Fruit fly (Drosophila melanogaster): ENCODE data around the gene Ndfip.

Gene Ndfip

DNA sequence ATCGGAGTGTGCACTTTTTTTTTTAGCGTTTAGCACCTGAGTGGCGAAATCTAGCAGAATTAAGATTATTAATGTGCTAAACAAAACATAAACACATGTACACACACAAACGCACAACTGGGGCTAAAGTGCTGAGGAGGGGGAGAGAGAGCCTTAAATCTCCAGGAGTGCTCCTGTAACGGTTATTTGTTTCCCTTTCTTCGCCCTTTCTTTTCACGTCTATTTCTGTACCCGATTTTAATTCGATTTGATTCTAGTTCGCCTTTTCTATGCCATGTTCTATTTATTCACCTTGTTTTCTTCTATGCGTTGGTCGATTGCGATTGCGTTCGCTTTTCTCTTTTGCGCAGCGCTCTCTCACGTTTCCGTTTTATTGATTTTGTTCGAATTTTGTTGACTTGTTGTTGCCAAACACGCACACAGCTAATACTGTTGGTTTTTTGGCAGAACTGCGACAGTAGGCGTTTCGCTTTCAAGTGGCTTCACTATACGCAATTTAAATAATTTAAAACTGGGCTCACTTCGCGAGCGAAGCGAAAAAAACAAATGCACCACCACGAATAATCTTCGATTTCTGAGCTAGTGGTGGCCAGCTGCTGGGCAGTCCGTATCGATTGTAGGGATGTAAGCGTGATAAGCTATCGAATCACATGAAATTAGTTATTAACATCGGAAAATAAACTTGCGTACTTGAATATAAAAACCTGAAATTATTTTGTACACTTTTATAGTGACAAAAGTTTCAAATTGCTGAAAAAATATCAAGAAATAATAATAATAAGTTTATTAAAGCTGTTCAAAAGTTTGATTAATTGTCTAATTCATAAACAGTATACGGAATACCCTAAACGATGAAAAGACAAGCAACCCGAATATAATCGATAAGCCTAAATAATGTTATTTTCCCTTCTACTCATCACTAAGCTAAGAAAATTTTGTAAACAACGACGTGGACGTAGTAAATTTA is at the start of gene Ndfip, which contains the start of the genes Krn and CG7484 (continued):
- TF ChIP-seq CG11902 (GFP tag; optimal IDR thresholded peaks at IDR 0.05) (peak; percentile 76), Eip93F (GFP tag; optimal IDR thresholded peaks at IDR 0.05) (peak; percentile 69), CG11294 (GFP tag; IDR thresholded peaks at IDR 0.05) (peak; percentile 59; the same call in 1 of the 2 replicates), CG10669 (GFP tag; optimal IDR thresholded peaks at IDR 0.05) (peak; percentile 77), Sox102F (GFP tag; optimal IDR thresholded peaks at IDR 0.05) (peak; percentile 74), pdm3 (GFP tag; optimal IDR thresholded peaks at IDR 0.05) (peak; percentile 86), CG10631 (GFP tag; optimal IDR thresholded peaks at IDR 0.05) (peak; percentile 90), CG6854 (GFP tag; optimal IDR thresholded peaks at IDR 0.05) (peak; percentile 55), Ets96B (tag; optimal IDR thresholded peaks at IDR 0.05) (peak; percentile 86), CG4318 (GFP tag; optimal IDR thresholded peaks at IDR 0.05) (peak; percentile 77), Sox14 (GFP tag; optimal IDR thresholded peaks at IDR 0.05) (peak; percentile 85)

DNA sequence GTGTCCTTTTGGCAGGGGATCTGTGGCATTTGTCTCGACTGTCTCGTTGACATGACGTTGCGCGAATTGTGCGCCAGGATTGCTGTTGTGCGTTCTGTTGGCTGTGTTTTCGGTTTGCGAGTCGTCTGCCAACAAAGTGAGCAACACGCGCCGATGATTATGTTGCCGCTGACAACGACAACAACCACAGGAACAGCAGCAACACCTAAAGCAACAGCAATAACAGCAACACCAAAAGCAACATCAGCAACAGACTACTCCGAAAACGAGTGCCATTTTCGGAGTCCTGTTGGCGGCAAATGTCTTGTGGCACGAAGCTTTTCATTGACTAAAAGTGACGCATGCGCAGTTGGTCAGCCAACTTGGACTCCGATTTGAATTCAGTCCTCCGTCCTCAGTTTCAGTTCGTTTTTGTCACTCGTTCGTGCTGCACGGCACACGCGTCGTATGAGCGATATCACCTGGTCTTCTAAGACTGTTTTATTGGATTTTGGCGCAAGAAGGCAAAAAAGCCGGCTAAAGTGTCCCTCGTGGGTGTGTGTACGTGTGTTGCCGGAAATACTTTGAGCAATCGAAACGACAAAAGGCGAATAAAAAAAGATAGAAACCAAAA is 35.6 kb upstream of the Ndfip start, which contains the start of gene Ccn:
Gene Ccn, plus strand, starts transcription at position 437 of the 613 bp plus-strand sequence.
- TF ChIP-seq Hr39 (GFP tag; optimal IDR thresholded peaks at IDR 0.05) (no peak), ss (GFP tag; optimal IDR thresholded peaks at IDR 0.05) (no peak), CG6276 (GFP tag; optimal IDR thresholded peaks at IDR 0.05) (no peak), achi (GFP tag; optimal IDR thresholded peaks at IDR 0.05) (no peak), Sox15 (GFP tag; optimal IDR thresholded peaks at IDR 0.05) (no peak), CG9139 (GFP tag; optimal IDR thresholded peaks at IDR 0.05) (no peak), esn (GFP tag; optimal IDR thresholded peaks at IDR 0.05) (no peak), salr (GFP tag; optimal IDR thresholded peaks at IDR 0.05) (no peak), acj6 (GFP tag; optimal IDR thresholded peaks at IDR 0.05) (no peak), dac (GFP tag; optimal IDR thresholded peaks at IDR 0.05) (no peak), topi (GFP tag; optimal IDR thresholded peaks at IDR 0.05) (no peak), Blimp-1 (GFP tag; optimal IDR thresholded peaks at IDR 0.05) (no peak), CG8632 (GFP tag; optimal IDR thresholded peaks at IDR 0.05) (no peak), Ets96B (tag; optimal IDR thresholded peaks at IDR 0.05) (no peak), OdsH (GFP tag; optimal IDR thresholded peaks at IDR 0.05) (no peak)

- TF ChIP-seq fkh (GFP tag; optimal IDR thresholded peaks at IDR 0.05) (peak; percentile 51), esn (GFP tag; optimal IDR thresholded peaks at IDR 0.05) (no peak)
These were observed 17.7 kb upstream of the Ndfip start for dm6 chr3L:17671768-17672167.

dm6 chr3L:17671322-17671721 is 17.2 kb upstream of the Ndfip start, which contains the start of gene CG34251:
TSS of gene CG34251 (plus strand) at chr3L:17671622.
- TF ChIP-seq CG11902 (GFP tag; optimal IDR thresholded peaks at IDR 0.05), result no peak
- TF ChIP-seq Gug (GFP tag; IDR thresholded peaks at IDR 0.05), result no peak
- no peak for TF ChIP-seq ss (GFP tag; optimal IDR thresholded peaks at IDR 0.05)
- TF ChIP-seq Sox15 (GFP tag; optimal IDR thresholded peaks at IDR 0.05), result no peak
- TF ChIP-seq svp (GFP tag), result no peak
- TF ChIP-seq CG3032 (tag; optimal IDR thresholded peaks at IDR 0.05), result no peak
- no peak for TF ChIP-seq CG7368 (GFP tag; optimal IDR thresholded peaks at IDR 0.05)
- no peak for TF ChIP-seq CG11294 (GFP tag; IDR thresholded peaks at IDR 0.05)
- TF ChIP-seq fd59A (GFP tag; optimal IDR thresholded peaks at IDR 0.05), result no peak
- no peak for TF ChIP-seq cyc (GFP tag; optimal IDR thresholded peaks at IDR 0.05)
- TF ChIP-seq eg (GFP tag; IDR thresholded peaks at IDR 0.05), result no peak
- TF ChIP-seq CG16779 (tag; optimal IDR thresholded peaks at IDR 0.05), result no peak
- no peak for TF ChIP-seq topi (GFP tag; optimal IDR thresholded peaks at IDR 0.05)
- no peak for TF ChIP-seq Ets21C (GFP tag; optimal IDR thresholded peaks at IDR 0.05)
